Worm (Caenorhabditis elegans): ENCODE measurements around the gene W03G11.2.

DNA sequence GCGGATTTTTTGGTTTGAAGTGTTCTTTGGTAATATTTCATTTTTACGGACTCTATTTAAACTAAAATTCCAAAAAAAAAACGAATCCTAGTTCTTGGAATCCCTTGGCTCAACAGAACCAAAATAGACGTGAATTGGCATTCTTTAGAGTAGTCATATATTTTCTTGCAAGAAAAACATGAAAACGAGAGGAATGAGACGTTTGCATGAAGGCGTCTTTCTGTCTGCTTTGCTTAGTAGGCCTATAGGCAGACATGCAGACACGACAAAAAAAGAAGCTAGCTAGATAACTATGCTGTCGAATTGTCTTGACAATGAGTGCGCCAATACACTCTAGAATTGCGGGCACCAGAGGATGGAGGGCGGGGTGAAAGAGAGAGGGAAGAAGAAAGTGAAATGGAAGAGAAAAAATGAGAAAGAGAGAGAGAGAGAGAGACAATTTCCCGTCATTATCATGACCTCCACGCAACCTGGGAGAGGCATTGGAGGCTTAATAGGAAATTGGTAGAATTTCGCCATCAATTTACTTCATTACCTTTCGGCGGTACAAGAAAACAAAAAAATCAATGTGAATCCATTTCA lies 27.7 kb downstream of the W03G11.2 start:
- TF ChIP-seq elt-1 (tag; optimal IDR thresholded peaks at IDR 0.05) (no peak), fos-1 (tag; optimal IDR thresholded peaks at IDR 0.05) (no peak), nhr-237 (tag; optimal IDR thresholded peaks at IDR 0.05) (no peak), unc-39 (tag; optimal IDR thresholded peaks at IDR 0.05) (no peak), zag-1 (tag; optimal IDR thresholded peaks at IDR 0.05) (no peak), ztf-11 (tag; optimal IDR thresholded peaks at IDR 0.05) (no peak), elt-3 (tag; optimal IDR thresholded peaks at IDR 0.05) (no peak), mdl-1 (tag; optimal IDR thresholded peaks at IDR 0.05) (no peak), skn-1 (tag; optimal IDR thresholded peaks at IDR 0.05) (no peak), nhr-77 (tag; optimal IDR thresholded peaks at IDR 0.05) (no peak)

All from whole organism, L2 larva.